Fruit fly (Drosophila melanogaster): ENCODE data around the gene CG4593.

dm6 chrX:6997653-6998491 lies 15.8 kb upstream of the CG4593 start:
- TF ChIP-seq Myc (optimal IDR thresholded peaks at IDR 0.05) (no peak), h (optimal IDR thresholded peaks at IDR 0.05) (no peak), psq (optimal IDR thresholded peaks at IDR 0.05) (no peak), Sin3A (optimal IDR thresholded peaks at IDR 0.05) (no peak)

Data from Kc167 (cell line).